Worm (Caenorhabditis elegans): Measurements from ENCODE around the gene F55G7.5.

Gene F55G7.5

DNA sequence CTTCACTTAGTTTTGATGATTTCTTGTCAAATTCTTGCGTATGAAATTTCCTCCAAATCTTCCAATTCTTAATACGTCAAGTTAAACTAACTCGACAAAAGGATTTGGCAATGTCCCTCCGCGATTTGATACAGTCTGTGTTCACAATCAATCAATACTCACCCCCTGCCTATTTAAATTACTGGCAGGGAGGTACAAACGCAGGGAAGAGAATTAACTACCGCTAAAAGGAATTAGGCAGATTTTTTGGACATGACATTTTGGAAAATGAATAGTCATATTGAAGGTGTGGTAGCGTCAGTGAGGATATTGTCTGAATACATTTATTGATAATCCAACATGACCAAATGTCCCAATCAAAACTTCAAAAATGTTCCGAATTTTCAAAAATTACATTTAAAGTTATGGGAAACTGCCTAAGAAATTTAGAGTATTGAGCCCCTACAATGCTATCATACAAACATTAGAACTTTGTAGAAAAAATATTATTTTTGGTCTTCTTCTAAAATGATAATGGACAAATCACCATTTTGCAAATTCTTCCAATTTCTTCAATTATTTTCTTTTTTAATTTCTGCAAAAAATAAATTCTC is 1.3 kb downstream of the F55G7.5 start (continued):
- no peak; the same call in none of the 2 replicates for TF ChIP-seq F33H1.4 (GFP tag; IDR thresholded peaks at IDR 0.05)
- no peak for TF ChIP-seq F55B11.4 (tag; optimal IDR thresholded peaks at IDR 0.05; ENCODE audit: borderline replicate concordance, insufficient read depth)
- TF ChIP-seq T26A5.8 (tag; optimal IDR thresholded peaks at IDR 0.05) = no peak
- TF ChIP-seq B0019.2 (GFP tag; conservative IDR thresholded peaks at IDR 0.05) = no peak
- TF ChIP-seq cebp-1 (GFP tag; IDR thresholded peaks at IDR 0.05) = peak; percentile 67; the same call in 1 of the 2 replicates
- TF ChIP-seq cebp-1 (tag; optimal IDR thresholded peaks at IDR 0.05) = peak; percentile 97
- TF ChIP-seq mel-28 (tag; optimal IDR thresholded peaks at IDR 0.05; ENCODE audit: borderline replicate concordance) = peak; percentile 81
- TF ChIP-seq aptf-2 (GFP tag; conservative IDR thresholded peaks at IDR 0.05) = no peak
- peak; percentile 99 for TF ChIP-seq ceh-27 (GFP tag; optimal IDR thresholded peaks at IDR 0.05)
- TF ChIP-seq unc-62 (GFP tag; optimal IDR thresholded peaks at IDR 0.05) = peak; percentile 77
- no peak for TF ChIP-seq ceh-58 (GFP tag; IDR thresholded peaks at IDR 0.05)
- TF ChIP-seq tbp1 (GFP tag; optimal IDR thresholded peaks at IDR 0.05) = peak; percentile 80
- TF ChIP-seq ztf-6 (GFP tag; IDR thresholded peaks at IDR 0.05) = peak; percentile 94
- TF ChIP-seq B0336.3 (GFP tag; IDR thresholded peaks at IDR 0.05) = peak; percentile 99
- TF ChIP-seq sea-2 (GFP tag; IDR thresholded peaks at IDR 0.05) = 0 out of 2 replicates have a peak, but pooled peaks have one; percentile 49
- peak; percentile 47 for TF ChIP-seq ceh-79 (tag; optimal IDR thresholded peaks at IDR 0.05)
- TF ChIP-seq chd-7 (tag; optimal IDR thresholded peaks at IDR 0.05) = peak; percentile 97
- TF ChIP-seq Y79H2A.3 (GFP tag; conservative IDR thresholded peaks at IDR 0.05) = no peak
- TF ChIP-seq K11D2.4 (GFP tag; IDR thresholded peaks at IDR 0.05) = peak; percentile 98
- TF ChIP-seq egl-18 (GFP tag; IDR thresholded peaks at IDR 0.05) = peak; percentile 95
- TF ChIP-seq hlh-12 (tag; optimal IDR thresholded peaks at IDR 0.05) = no peak
- peak; percentile 87 for TF ChIP-seq mcd-1 (GFP tag; IDR thresholded peaks at IDR 0.05)
- peak; percentile 98 for TF ChIP-seq ZK185.1 (tag; optimal IDR thresholded peaks at IDR 0.05; ENCODE audit: poor library complexity, severe bottlenecking)
- TF ChIP-seq ztf-18 (tag; optimal IDR thresholded peaks at IDR 0.05) = peak; percentile 68
- peak; percentile 90 for TF ChIP-seq F23B12.7 (tag; optimal IDR thresholded peaks at IDR 0.05; ENCODE audit: insufficient read depth)
- no peak for TF ChIP-seq zfh-2 (GFP tag; conservative IDR thresholded peaks at IDR 0.05)
- TF ChIP-seq snpc-3.4 (tag; optimal IDR thresholded peaks at IDR 0.05) = no peak
- peak; percentile 6 to 26 for TF ChIP-seq rec-8 (tag; optimal IDR thresholded peaks at IDR 0.05)
- TF ChIP-seq sptf-2 (GFP tag; optimal IDR thresholded peaks at IDR 0.05) = peak; percentile 55
- TF ChIP-seq efl-1 (GFP tag; optimal IDR thresholded peaks at IDR 0.05) = no peak
- TF ChIP-seq F57A8.1 (GFP tag; optimal IDR thresholded peaks at IDR 0.05) = peak; percentile 59

DNA sequence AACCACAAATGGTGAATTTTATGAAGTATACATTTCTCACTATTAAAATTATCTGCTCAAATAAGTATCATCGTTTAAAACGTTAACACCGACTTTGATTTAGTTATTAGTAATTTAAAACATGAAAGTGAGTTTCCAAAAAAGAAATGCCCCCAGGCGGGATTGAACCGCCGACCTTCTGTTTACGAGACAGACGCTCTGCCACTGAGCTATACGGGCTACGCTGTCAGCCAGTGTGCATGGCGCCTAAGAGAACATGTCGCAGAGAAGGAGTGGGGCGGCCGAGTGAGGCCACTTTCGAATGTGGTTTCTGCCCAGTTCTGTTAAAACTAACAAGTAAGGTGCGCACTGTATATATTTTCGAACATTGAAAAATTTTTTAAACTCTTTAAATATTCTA is 3.8 kb downstream of the F55G7.5 start:
- TF ChIP-seq tbp1 (GFP tag; optimal IDR thresholded peaks at IDR 0.05) (peak; percentile 96), F57C9.4 (tag; optimal IDR thresholded peaks at IDR 0.05) (no peak), ceh-100 (GFP tag; IDR thresholded peaks at IDR 0.05) (0 out of 2 replicates have a peak, but pooled peaks have one; percentile 30), mel-28 (tag; optimal IDR thresholded peaks at IDR 0.05; ENCODE audit: borderline replicate concordance) (peak; percentile 39), die-1 (tag; optimal IDR thresholded peaks at IDR 0.05) (peak; percentile 84), mcd-1 (GFP tag; IDR thresholded peaks at IDR 0.05) (peak; percentile 70), tbx-9 (tag; optimal IDR thresholded peaks at IDR 0.05; ENCODE audit: borderline replicate concordance) (no peak), K11D2.4 (GFP tag; IDR thresholded peaks at IDR 0.05) (peak; percentile 81), F52B5.7 (tag; optimal IDR thresholded peaks at IDR 0.05) (peak; percentile 66), D2030.7 (GFP tag; IDR thresholded peaks at IDR 0.05) (peak; percentile 83), snpc-4 (GFP tag; optimal IDR thresholded peaks at IDR 0.05) (peak; percentile 33), snpc-4 (tag; optimal IDR thresholded peaks at IDR 0.05) (peak in 3 of 4 experiments; percentile 20 to 75 (median 61)), nfya-2 (GFP tag; IDR thresholded peaks at IDR 0.05) (no peak), mxl-1 (tag; optimal IDR thresholded peaks at IDR 0.05) (peak; percentile 31), F33H1.4 (GFP tag; IDR thresholded peaks at IDR 0.05) (no peak), Y53F4B.3 (GFP tag; IDR thresholded peaks at IDR 0.05) (no peak), sdz-38 (tag; optimal IDR thresholded peaks at IDR 0.05) (no peak), zfh-2 (GFP tag; conservative IDR thresholded peaks at IDR 0.05) (no peak), lin-40 (tag; optimal IDR thresholded peaks at IDR 0.05) (peak; percentile 83), madf-3 (GFP tag; IDR thresholded peaks at IDR 0.05) (no peak), sptf-2 (GFP tag; optimal IDR thresholded peaks at IDR 0.05) (no peak), ztf-26 (tag; optimal IDR thresholded peaks at IDR 0.05) (peak; percentile 71), ccch-3 (GFP tag; optimal IDR thresholded peaks at IDR 0.05) (no peak), B0019.2 (GFP tag; conservative IDR thresholded peaks at IDR 0.05) (no peak)
